Worm (Caenorhabditis elegans) whole organism, L4 larva: Measurements from ENCODE around the gene emg-1.

Source experiments
- T20F7.1 ChIP-seq: fragments of 200-800 bp; sonication (Bioruptor generic); optimal IDR thresholded peaks from 2 replicates; lab custom pipeline; 2018; ENCODE audit warnings: mild to moderate bottlenecking, missing genetic modification characterization, missing compliant biosample characterization
- T26A8.4 ChIP-seq: fragments of 200-800 bp; sonication (Bioruptor generic); IDR thresholded peaks from 2 replicates; pipeline ENCODE4 v1.3.6; 2022; ENCODE audit warnings: missing genetic modification characterization, missing compliant biosample characterization
- ama-1 ChIP-seq: fragments of 150-350 bp; optimal IDR thresholded peaks from 2 replicates; lab custom pipeline; 2014; ENCODE audit warnings: inconsistent platforms, mixed read lengths
- ces-1 ChIP-seq: fragments of 150-350 bp; sonication (generic microtip); optimal IDR thresholded peaks from 4 replicates; lab custom pipeline; 2014; ENCODE audit warnings: missing biosample characterization, missing genetic modification reagents, missing genetic modification characterization
- duxl-1 ChIP-seq: sonication (generic microtip); optimal IDR thresholded peaks from 2 replicates; lab custom pipeline; 2016; ENCODE audit warnings: mild to moderate bottlenecking, missing genetic modification characterization, moderate library complexity, missing compliant biosample characterization; ENCODE audit not compliant: poor library complexity
- fkh-10 ChIP-seq: fragments of 150-350 bp; optimal IDR thresholded peaks from 2 replicates; lab custom pipeline; 2014; ENCODE audit warnings: missing biosample characterization, missing genetic modification reagents, missing genetic modification characterization
- lin-13 ChIP-seq: fragments of 150-350 bp; optimal IDR thresholded peaks from 2 replicates; lab custom pipeline; 2014; ENCODE audit warnings: missing biosample characterization, missing genetic modification reagents, missing genetic modification characterization
- pha-4 ChIP-seq, 2 experiments: fragments of 150-350 bp in 1 of 2; fragments of 200-800 bp in 1 of 2; sonication (Bioruptor generic) in 1 of 2; IDR thresholded peaks in 1 of 2; optimal IDR thresholded peaks in 1 of 2; 2 replicates each; pipeline versions ENCODE4 v1.3.6 to Lab custom; 2014 to 2022; ENCODE audit warnings: missing genetic modification characterization in 2 of 2, missing genetic modification reagents in 2 of 2, missing biosample characterization in 1 of 2, missing compliant biosample characterization in 1 of 2
- spr-1 ChIP-seq: sonication (generic microtip); optimal IDR thresholded peaks from 2 replicates; lab custom pipeline; 2016; ENCODE audit warnings: mild to moderate bottlenecking, missing genetic modification characterization, missing compliant biosample characterization

DNA sequence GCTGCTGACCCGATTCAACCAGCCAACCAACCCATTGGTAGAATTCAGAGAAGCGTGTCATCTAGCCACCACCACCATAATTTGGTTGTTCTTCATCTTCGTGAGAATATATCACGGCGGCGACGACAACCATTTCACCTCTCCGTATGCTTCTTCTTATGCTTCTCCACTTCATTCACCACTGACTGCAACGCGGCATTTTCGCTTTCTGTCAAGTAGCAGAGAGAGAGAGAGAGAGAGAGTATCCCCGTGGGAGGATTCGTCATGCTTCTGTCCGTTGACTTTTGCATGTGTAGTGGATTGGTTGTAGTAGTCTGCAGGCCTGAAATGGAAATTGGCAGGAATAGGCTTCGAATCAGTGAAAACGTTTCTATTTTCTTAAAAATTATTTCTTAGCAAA, 22.6 kb downstream of the emg-1 start:
- TF ChIP-seq lin-13 (GFP tag; lab: Kevin White, UChicago) (no peak), T20F7.1 (no peak), ces-1 (no peak), fkh-10 (GFP tag; lab: Kevin White, UChicago) (no peak), spr-1 (tag; lab: Kevin White, UChicago) (no peak), pha-4 (GFP tag; IDR thresholded peaks at IDR 0.05; lab: Robert Waterston, UW) (no peak), pha-4 (tag; optimal IDR thresholded peaks at IDR 0.05; lab: Kevin White, UChicago) (no peak), ama-1 (lab: Kevin White, UChicago) (no peak), duxl-1 (tag; lab: Kevin White, UChicago) (no peak), T26A8.4 (GFP tag; lab: Robert Waterston, UW) (no peak)
